Worm (Caenorhabditis elegans) whole organism, L2 larva: ENCODE measurements around the gene aptf-4.

Experiments
- C34F6.9 ChIP-seq: fragments of 150-350 bp; optimal IDR thresholded peaks from 2 replicates; lab custom pipeline; 2014; ENCODE audit warnings: missing biosample characterization, missing genetic modification characterization
- Y55F3AM.14 ChIP-seq: fragments of 200-800 bp; sonication (Bioruptor generic); optimal IDR thresholded peaks from 2 replicates; lab custom pipeline; 2018; ENCODE audit warnings: mild to moderate bottlenecking, missing genetic modification characterization, missing compliant biosample characterization
- alr-1 ChIP-seq: fragments of 150-350 bp; optimal IDR thresholded peaks from 2 replicates; lab custom pipeline; 2014; ENCODE audit warnings: missing biosample characterization, missing genetic modification characterization
- aly-2 ChIP-seq: fragments of 150-350 bp; optimal IDR thresholded peaks from 2 replicates; lab custom pipeline; 2014; ENCODE audit warnings: missing biosample characterization, missing genetic modification characterization
- ceh-82 ChIP-seq: fragments of 150-350 bp; optimal IDR thresholded peaks from 2 replicates; lab custom pipeline; 2014; ENCODE audit warnings: missing biosample characterization, missing genetic modification characterization
- crh-2 ChIP-seq: sonication (generic microtip); optimal IDR thresholded peaks from 2 replicates; lab custom pipeline; 2017; ENCODE audit warnings: missing biosample characterization, missing genetic modification characterization
- egl-27 ChIP-seq: sonication (generic microtip); optimal IDR thresholded peaks from 3 replicates; lab custom pipeline; 2017; ENCODE audit warnings: missing biosample characterization, missing genetic modification reagents, missing genetic modification characterization
- fos-1 ChIP-seq: fragments of 150-350 bp; optimal IDR thresholded peaks from 2 replicates; lab custom pipeline; 2014; ENCODE audit warnings: missing biosample characterization, missing genetic modification characterization
- gmeb-1 ChIP-seq: fragments of 150-350 bp; optimal IDR thresholded peaks from 2 replicates; lab custom pipeline; 2014; ENCODE audit warnings: missing biosample characterization, missing genetic modification characterization
- mab-5 ChIP-seq: fragments of 150-350 bp; optimal IDR thresholded peaks from 2 replicates; lab custom pipeline; 2014; ENCODE audit warnings: missing biosample characterization, missing genetic modification characterization
- nhr-10 ChIP-seq: sonication (generic microtip); optimal IDR thresholded peaks from 2 replicates; lab custom pipeline; 2017; ENCODE audit warnings: missing biosample characterization, missing genetic modification characterization
- nhr-12 ChIP-seq: fragments of 150-350 bp; optimal IDR thresholded peaks from 2 replicates; lab custom pipeline; 2014; ENCODE audit warnings: missing biosample characterization, missing genetic modification characterization
- nhr-25 ChIP-seq: fragments of 150-350 bp; sonication (generic microtip); optimal IDR thresholded peaks from 3 replicates; lab custom pipeline; 2014; ENCODE audit warnings: missing biosample characterization, missing genetic modification characterization
- nhr-6 ChIP-seq: fragments of 150-350 bp; optimal IDR thresholded peaks from 2 replicates; lab custom pipeline; 2014; ENCODE audit warnings: missing biosample characterization, missing genetic modification characterization
- snpc-4 ChIP-seq: fragments of 150-350 bp; optimal IDR thresholded peaks from 2 replicates; lab custom pipeline; 2014; ENCODE audit warnings: missing biosample characterization, missing genetic modification characterization
- unc-39 ChIP-seq: fragments of 150-350 bp; optimal IDR thresholded peaks from 2 replicates; lab custom pipeline; 2014; ENCODE audit warnings: missing biosample characterization, missing genetic modification characterization
- ztf-1 ChIP-seq: fragments of 200-800 bp; sonication (Bioruptor generic); conservative IDR thresholded peaks from 2 replicates; pipeline ENCODE4 v1.3.6; 2022; ENCODE audit warnings: missing genetic modification characterization, missing compliant biosample characterization

aptf-4 gene

DNA sequence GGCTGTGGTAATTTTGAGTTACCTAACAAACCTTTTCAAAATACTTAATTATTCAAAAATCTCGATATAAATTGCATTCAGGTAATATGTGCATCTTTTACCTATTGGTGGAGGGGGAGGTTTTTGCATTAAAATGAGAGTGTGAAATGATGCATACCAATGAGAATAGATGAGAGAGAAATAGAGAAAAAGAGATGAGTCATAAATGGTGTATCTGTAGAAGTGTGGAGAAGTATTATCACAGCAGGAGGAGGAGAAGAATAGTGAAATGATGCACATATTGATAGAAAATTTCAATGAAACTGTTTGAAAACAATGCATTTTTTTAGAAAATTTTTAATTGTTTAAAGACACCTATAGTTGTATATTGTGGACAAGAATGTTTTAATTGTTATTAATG, 49.7 kb downstream of the aptf-4 start:
- TF ChIP-seq crh-2 (tag; lab: Kevin White, UChicago) = peak; percentile 24
- TF ChIP-seq nhr-12 (tag; lab: Kevin White, UChicago) = no peak
- TF ChIP-seq ztf-1 (GFP tag; lab: Robert Waterston, UW) = no peak
- TF ChIP-seq unc-39 (tag; lab: Kevin White, UChicago) = no peak
- no peak for TF ChIP-seq nhr-25 (tag; lab: Kevin White, UChicago)
- TF ChIP-seq snpc-4 (tag; lab: Kevin White, UChicago) = no peak
- no peak for TF ChIP-seq ceh-82 (tag; lab: Kevin White, UChicago)
- no peak for TF ChIP-seq Y55F3AM.14 (GFP tag; lab: Kevin White, UChicago)
- no peak for TF ChIP-seq nhr-6
- peak; percentile 5 for TF ChIP-seq C34F6.9 (tag; lab: Kevin White, UChicago)
- no peak for TF ChIP-seq egl-27 (tag; lab: Kevin White, UChicago)
- peak; percentile 84 for TF ChIP-seq fos-1 (tag; lab: Kevin White, UChicago)
- TF ChIP-seq gmeb-1 (tag; lab: Kevin White, UChicago) = no peak
- TF ChIP-seq alr-1 (tag; lab: Kevin White, UChicago) = no peak

DNA sequence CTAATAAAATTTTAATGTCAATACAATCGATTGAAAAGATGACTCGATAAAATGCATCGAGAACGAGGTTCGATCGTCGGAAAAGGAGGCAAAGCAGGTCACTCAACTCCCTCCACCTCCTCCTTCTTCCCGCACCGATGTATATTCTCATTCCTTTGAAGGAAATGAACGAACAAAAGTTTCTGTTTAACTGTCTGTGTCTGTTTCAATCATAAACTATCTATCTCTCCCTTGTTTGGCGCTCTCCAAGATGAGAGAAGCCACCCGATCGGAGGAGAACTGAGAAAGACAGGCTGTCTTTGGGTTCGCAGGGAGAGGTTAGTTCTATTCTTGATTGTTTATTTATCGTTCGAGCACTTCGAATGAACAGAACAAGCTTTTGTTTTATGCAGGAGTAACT, 50.3 kb downstream of the aptf-4 start, which contains the start of gene D2085.7:
Gene D2085.7 (plus strand): TSS at position 251 of the 400 bp plus-strand sequence.
- TF ChIP-seq Y55F3AM.14 (GFP tag; lab: Kevin White, UChicago) (no peak), aly-2 (tag; lab: Kevin White, UChicago) (no peak), fos-1 (tag; lab: Kevin White, UChicago) (peak; percentile 63), alr-1 (tag; lab: Kevin White, UChicago) (no peak), mab-5 (tag; lab: Kevin White, UChicago) (no peak), nhr-10 (tag; lab: Kevin White, UChicago) (no peak)

DNA sequence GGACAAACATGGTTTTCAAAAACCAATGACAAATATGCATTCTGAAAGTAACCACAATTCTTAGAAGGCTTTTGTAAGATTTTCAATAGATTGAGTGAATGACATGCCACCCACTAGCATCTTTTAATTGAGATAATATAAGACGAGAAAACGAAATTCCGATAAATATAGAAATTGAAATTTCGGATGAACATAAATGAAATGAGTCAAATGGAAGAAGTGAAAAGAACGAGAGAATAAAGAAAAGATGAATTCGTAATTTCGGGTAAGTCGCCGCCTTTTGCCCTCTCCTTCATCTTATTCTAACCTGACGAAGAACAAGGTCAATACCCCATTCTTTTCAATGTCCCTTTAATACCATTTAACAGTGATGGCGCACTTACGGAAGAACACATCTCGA, 51.6 kb downstream of the aptf-4 start:
- no peak for TF ChIP-seq Y55F3AM.14 (GFP tag; lab: Kevin White, UChicago)
